Fruit fly (Drosophila melanogaster) whole organism, wandering third instar larva: ENCODE measurements around the gene CG6931.

Source experiments
- Jra ChIP-seq: sonication (Bioruptor generic); optimal IDR thresholded peaks from 2 replicates; lab custom pipeline; 2016; ENCODE audit warnings: missing biosample characterization, missing genetic modification characterization
- Mio ChIP-seq: sonication (Bioruptor generic); optimal IDR thresholded peaks from 2 replicates; lab custom pipeline; 2016; ENCODE audit warnings: missing biosample characterization, missing genetic modification characterization
- brk ChIP-seq: fragments of 200-800 bp; sonication (Bioruptor generic); optimal IDR thresholded peaks from 2 replicates; lab custom pipeline; 2016; ENCODE audit warnings: missing biosample characterization, mild to moderate bottlenecking, missing genetic modification characterization
- fru ChIP-seq: fragments of 200-800 bp; sonication (Bioruptor generic); optimal IDR thresholded peaks from 3 replicates; lab custom pipeline; 2016; ENCODE audit warnings: missing biosample characterization, mild to moderate bottlenecking, missing genetic modification characterization

DNA sequence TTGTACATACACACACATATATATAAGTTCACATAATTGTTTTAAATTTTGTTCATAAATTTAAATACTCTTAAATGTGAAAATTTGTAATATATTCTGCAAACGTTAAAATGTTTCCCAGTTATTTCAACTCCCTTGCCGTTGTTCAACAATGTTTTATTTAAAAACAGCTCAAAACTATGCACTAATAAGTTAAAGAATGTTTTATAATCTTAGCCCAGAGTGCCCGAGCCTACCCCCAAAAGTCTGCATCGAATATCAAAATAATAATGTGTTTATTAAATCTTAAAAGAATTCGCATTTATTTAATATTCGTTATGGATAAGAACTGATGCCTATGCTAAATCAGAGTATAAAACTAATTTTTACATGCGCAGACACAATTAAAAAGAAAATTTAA is 17.4 kb downstream of the CG6931 start:
- TF ChIP-seq Mio (GFP tag; lab: Kevin White, UChicago) = no peak
- no peak for TF ChIP-seq Jra (GFP tag; lab: Kevin White, UChicago)
- TF ChIP-seq fru = no peak
- no peak for TF ChIP-seq brk (GFP tag; lab: Kevin White, UChicago)
